Fruit fly (Drosophila melanogaster) Kc167 (cell line): ENCODE data around the gene twit.

Experiments used
- Myc ChIP-seq: fragments of >200 bp; optimal IDR thresholded peaks from 2 replicates; lab custom pipeline; 2017; ENCODE audit warnings: missing external identifiers
- Sin3A ChIP-seq: fragments of >200 bp; optimal IDR thresholded peaks from 2 replicates; lab custom pipeline; 2018; ENCODE audit warnings: missing external identifiers
- h ChIP-seq: fragments of >200 bp; optimal IDR thresholded peaks from 3 replicates; lab custom pipeline; 2018; ENCODE audit warnings: missing external identifiers
- insv ChIP-seq: fragments of >200 bp; optimal IDR thresholded peaks from 3 replicates; lab custom pipeline; 2018; ENCODE audit warnings: missing external identifiers
- psq ChIP-seq: fragments of >200 bp; optimal IDR thresholded peaks from 2 replicates; lab custom pipeline; 2017; ENCODE audit warnings: missing external identifiers
- ttk ChIP-seq: sonication (Bioruptor generic); optimal IDR thresholded peaks from 2 replicates; lab custom pipeline; 2017; ENCODE audit warnings: missing external identifiers

twit gene

DNA sequence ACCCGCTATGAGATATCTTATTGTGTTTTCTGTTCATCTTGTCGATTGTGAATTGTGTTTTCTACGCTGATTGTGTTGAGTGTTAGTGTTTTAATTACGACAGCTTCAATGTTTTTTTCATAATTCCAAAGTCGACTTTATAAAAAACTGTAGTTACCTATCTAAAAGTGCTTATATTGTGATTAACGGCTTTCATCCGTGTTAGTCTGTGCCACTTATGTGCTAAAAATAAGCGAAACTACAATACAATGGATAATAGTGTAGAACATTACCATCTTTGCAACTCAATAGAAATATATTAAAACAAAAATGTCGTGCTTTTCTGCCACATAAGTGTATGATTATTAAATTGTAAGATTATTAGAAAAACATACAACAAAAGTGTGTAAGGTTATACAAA is 36.2 kb upstream of the twit start, which contains the start of gene CG33322:
CG33322 (minus strand) TSS at position 101 of the 400 bp plus-strand sequence.
- no peak for TF ChIP-seq Myc (lab: Kevin White, UChicago)
- TF ChIP-seq insv (lab: Kevin White, UChicago), result no peak
- TF ChIP-seq h (lab: Kevin White, UChicago), result no peak
- TF ChIP-seq Sin3A (lab: Kevin White, UChicago), result no peak
- no peak for TF ChIP-seq psq (lab: Kevin White, UChicago)
- TF ChIP-seq ttk (lab: Kevin White, UChicago), result no peak

DNA sequence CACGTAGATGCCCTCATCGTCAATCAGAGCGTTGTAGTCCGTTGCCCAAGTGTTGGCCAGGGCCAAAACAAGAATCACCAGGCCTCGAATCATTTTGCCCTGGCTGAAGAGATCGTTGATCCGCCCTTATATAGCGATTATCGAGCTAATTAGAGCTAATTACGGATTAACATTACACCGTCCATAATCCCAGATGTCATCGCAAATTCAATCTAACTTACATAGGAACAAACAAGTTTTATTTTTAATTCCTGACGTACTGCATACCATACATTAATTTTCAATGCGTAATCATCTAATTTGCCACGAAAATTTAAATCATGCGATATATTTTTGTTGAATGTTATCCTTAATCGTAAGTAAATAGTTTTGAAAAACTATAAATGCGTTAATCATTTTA is 35.2 kb upstream of the twit start, which contains the start of gene CheB38b:
CheB38b (minus strand) TSS at position 101 of the 400 bp plus-strand sequence.
- TF ChIP-seq h (lab: Kevin White, UChicago) (no peak), Sin3A (lab: Kevin White, UChicago) (no peak), Myc (lab: Kevin White, UChicago) (no peak), insv (lab: Kevin White, UChicago) (no peak), psq (lab: Kevin White, UChicago) (no peak), ttk (lab: Kevin White, UChicago) (no peak)

DNA sequence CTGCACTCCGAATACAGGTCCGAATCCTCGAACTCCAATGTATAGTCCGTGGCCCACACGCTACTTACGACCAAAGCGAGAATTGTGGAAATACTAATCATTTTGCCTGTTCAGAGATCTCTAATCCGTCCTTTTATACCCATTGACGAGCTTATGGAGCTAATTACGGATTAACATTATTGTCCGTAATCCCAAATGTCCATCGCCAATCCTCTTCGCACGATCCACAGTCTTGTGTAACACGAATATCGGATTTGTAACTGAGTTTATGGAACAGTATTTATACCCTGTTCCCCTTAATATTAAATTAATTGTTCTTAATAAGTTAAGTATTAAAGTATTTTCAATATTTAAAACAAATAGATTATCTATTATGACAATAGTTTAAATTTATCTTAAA is 33.9 kb upstream of the twit start, which contains the start of gene CheB38a:
CheB38a (minus strand) TSS at position 101 of the 400 bp plus-strand sequence.
- TF ChIP-seq ttk (lab: Kevin White, UChicago), result no peak
- TF ChIP-seq insv (lab: Kevin White, UChicago), result no peak
- TF ChIP-seq psq (lab: Kevin White, UChicago), result no peak
- no peak for TF ChIP-seq Sin3A (lab: Kevin White, UChicago)
- no peak for TF ChIP-seq Myc (lab: Kevin White, UChicago)
- TF ChIP-seq h (lab: Kevin White, UChicago), result no peak

DNA sequence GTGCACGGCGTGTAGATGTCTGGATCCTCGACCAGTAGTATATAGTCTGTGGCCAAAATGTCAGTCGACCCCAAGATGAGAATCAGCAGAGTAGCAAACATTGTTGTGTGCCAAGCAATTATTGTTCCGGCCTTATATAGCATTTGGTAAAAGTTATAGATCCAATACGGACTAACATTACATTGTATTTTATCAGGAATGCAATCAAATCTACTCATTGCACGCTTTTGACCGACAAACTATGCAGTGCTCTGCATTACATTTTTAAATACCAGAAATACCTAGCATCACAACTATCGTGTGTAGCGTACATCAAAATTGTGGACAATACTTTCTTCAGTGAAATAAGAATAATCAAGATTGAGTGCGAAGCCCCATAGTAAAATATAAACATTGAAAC is 31.6 kb upstream of the twit start, which contains the start of gene CheB38c:
CheB38c (minus strand) TSS at position 101 of the 400 bp plus-strand sequence.
- TF ChIP-seq h (lab: Kevin White, UChicago) (no peak), psq (lab: Kevin White, UChicago) (no peak)

DNA sequence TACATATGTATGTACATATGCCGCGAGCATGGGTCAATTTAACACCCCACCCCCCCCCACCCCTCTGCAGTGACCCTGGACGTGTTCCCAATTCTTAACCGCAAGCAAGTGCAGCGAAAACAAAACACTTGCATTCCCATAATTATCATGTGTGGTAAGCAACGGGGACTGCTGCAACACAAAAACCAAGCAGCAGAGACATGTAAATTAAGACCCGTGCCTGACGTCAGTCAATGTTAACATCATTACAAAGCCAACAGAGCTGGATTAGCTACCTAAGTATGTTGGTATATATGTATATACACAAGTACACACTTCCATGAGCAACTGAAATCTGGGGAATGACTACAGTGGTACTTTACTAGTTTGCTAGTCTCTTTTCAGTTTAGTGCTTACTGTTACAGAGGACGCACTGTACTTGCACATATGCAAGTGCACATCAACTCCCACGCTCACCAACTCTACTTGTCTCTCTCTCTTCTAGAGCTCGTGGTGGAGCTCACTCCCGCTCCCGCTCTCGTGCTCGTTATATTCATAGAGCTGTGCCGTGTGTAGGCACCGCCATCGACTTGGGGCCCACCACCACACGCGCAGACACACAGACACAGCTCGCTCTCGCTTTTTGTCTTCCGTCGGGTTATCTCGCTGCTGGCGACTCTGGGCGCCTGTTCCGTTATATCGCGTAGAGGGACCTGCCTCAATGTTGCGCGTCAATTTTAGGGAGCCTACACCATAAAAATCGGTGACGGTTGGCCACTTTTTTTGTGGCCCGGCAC is 30.9 kb upstream of the twit start:
- TF ChIP-seq h (lab: Kevin White, UChicago) (no peak), Myc (lab: Kevin White, UChicago) (no peak), ttk (lab: Kevin White, UChicago) (no peak), Sin3A (lab: Kevin White, UChicago) (no peak), psq (lab: Kevin White, UChicago) (no peak), insv (lab: Kevin White, UChicago) (no peak)

DNA sequence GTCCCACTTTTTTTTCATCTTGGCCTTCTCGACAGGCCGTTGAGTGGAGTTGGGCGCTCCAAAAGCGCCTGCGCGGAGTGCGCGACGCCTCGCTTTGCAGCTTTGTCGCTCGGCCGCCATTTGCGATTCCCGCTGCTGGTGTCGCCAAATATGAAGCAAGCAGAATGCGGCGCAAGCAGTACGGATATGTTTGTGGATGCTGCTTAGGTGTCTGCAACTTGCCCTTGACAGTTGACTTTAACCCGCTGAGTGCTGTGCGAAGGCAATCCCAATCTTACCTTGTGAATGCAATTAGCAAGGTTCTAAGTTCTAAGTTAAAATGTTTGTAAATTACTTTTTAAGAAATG is 30.4 kb upstream of the twit start:
- no peak for TF ChIP-seq Sin3A (lab: Kevin White, UChicago)

DNA sequence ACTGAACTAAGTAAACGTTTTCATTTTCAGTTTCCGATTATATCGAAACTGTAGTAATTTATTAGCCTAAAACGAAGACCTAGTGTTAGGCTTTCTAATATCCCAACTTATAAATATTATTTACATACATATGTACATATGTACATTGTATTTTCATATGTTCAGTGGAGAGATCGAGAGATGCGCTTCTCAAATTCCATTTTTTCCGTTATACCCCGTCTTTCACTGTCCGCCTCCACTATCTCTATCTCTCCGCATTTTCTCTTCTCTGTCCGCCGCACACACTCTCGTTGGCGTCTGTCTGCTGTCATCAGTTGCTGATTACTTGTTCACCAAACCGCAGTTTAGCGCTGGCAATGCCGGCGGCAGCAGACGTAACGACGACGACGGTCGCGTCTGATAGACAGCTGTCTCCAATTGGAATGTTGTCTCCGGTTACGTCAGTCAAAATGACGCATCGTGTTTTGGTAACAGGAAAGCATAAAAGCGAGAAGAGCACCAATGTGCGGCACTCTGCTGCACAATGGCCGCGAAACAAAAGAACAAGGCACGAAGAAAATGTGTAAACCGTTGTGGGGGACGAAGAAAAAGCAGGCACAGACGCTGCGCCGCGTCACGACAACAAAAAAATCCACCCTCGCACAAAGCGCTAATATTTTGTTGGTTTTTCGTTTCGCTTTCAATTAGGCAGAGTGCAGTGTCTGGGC is 29.7 kb upstream of the twit start, which contains the start of gene CG9331:
CG9331 (plus strand) TSS at position 340 of the 707 bp plus-strand sequence.
- no peak for TF ChIP-seq insv (lab: Kevin White, UChicago)
- no peak for TF ChIP-seq Myc (lab: Kevin White, UChicago)
- no peak for TF ChIP-seq psq (lab: Kevin White, UChicago)
- TF ChIP-seq h (lab: Kevin White, UChicago), result no peak
- TF ChIP-seq Sin3A (lab: Kevin White, UChicago), result no peak
- TF ChIP-seq ttk (lab: Kevin White, UChicago), result no peak

DNA sequence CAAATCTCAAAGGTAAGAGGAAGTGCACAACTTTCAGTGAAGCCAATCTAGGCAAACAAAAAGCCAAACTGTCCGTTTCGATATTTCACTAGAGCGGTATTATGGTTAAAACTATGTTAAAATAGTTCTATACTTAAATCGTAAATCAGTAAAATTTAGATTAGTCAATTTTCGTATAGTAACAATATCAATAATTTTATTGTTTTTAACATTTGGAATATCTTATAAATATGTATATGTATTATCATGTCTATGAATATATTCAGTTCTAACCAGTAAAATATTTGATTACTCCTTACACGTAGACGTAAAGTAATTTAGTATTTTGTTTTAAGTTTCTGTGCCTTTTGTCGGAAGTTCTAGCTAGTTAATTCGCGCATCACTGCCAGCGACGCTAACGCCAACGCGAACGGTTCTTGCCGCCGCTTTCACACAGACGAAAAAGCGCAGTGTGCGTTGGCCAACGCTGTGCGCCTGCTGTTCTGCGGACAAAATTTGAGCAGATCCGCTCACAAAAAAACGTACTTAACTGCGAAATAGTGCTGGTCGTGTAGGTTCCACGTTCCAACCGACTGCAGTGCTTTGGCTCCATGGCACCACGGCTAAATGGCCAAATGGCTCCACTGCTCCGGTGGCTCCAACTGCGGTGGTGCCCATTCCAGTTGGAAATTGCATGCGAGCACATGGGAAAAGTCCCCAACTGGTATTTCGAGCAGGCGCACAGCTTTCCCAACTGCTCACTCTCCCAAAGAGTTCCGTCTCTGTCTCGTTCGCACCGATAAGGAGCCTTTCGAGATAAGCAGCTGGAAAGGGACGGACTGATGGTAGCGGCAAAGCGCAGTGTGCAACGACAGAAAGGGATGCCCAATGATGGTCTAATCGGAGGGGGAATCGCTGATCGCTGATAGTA is 28.9 kb upstream of the twit start:
- TF ChIP-seq Sin3A (lab: Kevin White, UChicago) (no peak), ttk (lab: Kevin White, UChicago) (no peak), Myc (lab: Kevin White, UChicago) (no peak), insv (lab: Kevin White, UChicago) (no peak)

DNA sequence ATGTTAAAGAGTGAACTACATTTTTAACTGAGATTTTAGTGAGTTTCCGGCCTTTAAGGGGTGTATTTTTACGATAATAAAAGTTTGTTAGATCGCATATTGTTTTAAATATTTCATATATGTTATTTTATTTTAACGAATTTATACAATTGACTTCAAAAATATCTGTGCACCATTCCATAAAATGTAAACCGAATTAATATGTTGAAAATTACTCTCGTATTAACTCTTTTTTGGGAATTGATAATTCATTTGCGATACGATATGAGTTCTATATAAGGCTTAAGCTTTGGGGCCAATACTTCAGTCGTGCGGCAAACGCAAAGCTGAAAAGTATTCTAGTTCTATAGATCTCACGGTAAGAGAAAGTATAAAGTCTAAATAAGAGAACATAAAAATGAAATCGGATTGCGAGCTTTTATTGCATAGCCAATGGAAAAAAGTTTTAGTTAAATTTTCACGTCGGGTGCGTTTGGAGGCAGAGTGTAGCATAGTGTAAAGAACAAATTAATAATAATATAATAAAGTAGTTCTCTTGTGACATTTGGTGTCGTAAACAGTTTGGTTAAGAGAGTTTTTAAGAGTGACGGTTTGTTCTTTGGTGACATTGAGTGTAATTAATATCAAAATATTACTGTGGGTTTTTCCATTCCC is 28.1 kb upstream of the twit start:
- no peak for TF ChIP-seq Sin3A (lab: Kevin White, UChicago)
- no peak for TF ChIP-seq Myc (lab: Kevin White, UChicago)
- no peak for TF ChIP-seq psq (lab: Kevin White, UChicago)
- TF ChIP-seq insv (lab: Kevin White, UChicago), result no peak
- TF ChIP-seq h (lab: Kevin White, UChicago), result no peak
- no peak for TF ChIP-seq ttk (lab: Kevin White, UChicago)

DNA sequence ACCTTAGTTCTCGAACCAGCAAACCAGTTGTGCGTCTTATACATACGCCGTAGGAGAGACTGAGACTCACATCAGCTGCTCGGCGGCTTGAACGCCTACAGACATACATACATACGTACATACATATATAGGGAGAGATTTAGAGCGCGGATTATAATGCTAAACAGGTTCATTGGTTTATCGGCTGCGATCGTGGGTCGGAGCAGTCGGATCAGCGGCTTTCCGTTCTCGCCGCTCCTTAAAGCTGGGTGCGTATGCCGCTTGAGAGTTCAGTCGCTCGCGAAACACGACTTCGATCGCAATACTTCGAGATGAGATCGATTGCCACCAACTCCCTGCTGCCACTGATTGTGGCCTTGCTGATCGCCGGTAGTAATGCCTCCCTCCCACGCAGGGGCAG is 27.1 kb upstream of the twit start:
- TF ChIP-seq insv (lab: Kevin White, UChicago) (no peak), ttk (lab: Kevin White, UChicago) (no peak), Sin3A (lab: Kevin White, UChicago) (no peak), psq (lab: Kevin White, UChicago) (no peak), h (lab: Kevin White, UChicago) (no peak), Myc (lab: Kevin White, UChicago) (no peak)
